Fruit fly (Drosophila melanogaster) whole organism, embryonic: Measurements from ENCODE around the gene ssp7.

Experiments
- CG1024 ChIP-seq: fragments of 200-800 bp; sonication (Bioruptor generic); IDR thresholded peaks from 2 replicates; pipeline ENCODE4 v1.3.6; 2022; ENCODE audit warnings: missing biosample characterization, missing genetic modification characterization
- CG10267 ChIP-seq: fragments of 200-800 bp; sonication (Bioruptor generic); optimal IDR thresholded peaks from 2 replicates; lab custom pipeline; 2018; ENCODE audit warnings: missing biosample characterization, mild to moderate bottlenecking, missing genetic modification characterization, moderate library complexity
- CG12942 ChIP-seq: fragments of 200-800 bp; sonication (Bioruptor generic); optimal IDR thresholded peaks from 3 replicates; lab custom pipeline; 2016; ENCODE audit warnings: missing biosample characterization, missing genetic modification characterization
- CG17359 ChIP-seq: fragments of 200-800 bp; sonication (Bioruptor generic); optimal IDR thresholded peaks from 3 replicates; lab custom pipeline; 2018; ENCODE audit warnings: missing biosample characterization, mild to moderate bottlenecking, missing genetic modification characterization, moderate library complexity
- CG17912 ChIP-seq: fragments of 200-800 bp; sonication (Bioruptor generic); optimal IDR thresholded peaks from 2 replicates; lab custom pipeline; 2018; ENCODE audit warnings: missing biosample characterization, mild to moderate bottlenecking, missing genetic modification characterization
- CG18011 ChIP-seq: fragments of 200-800 bp; sonication (Bioruptor generic); optimal IDR thresholded peaks from 2 replicates; lab custom pipeline; 2017; ENCODE audit warnings: missing biosample characterization, missing genetic modification characterization, mild to moderate bottlenecking, moderate library complexity, missing genotype
- CG18262 ChIP-seq: fragments of 200-800 bp; optimal IDR thresholded peaks from 3 replicates; lab custom pipeline; 2019; ENCODE audit warnings: missing biosample characterization, mild to moderate bottlenecking, missing genetic modification characterization, moderate library complexity
- CG18619 ChIP-seq: fragments of 200-800 bp; sonication (Bioruptor generic); optimal IDR thresholded peaks from 3 replicates; lab custom pipeline; 2017; ENCODE audit warnings: missing biosample characterization, mild to moderate bottlenecking, missing genetic modification characterization
- CG18764 ChIP-seq: fragments of 200-800 bp; sonication (Bioruptor generic); optimal IDR thresholded peaks from 3 replicates; lab custom pipeline; 2016; ENCODE audit warnings: missing biosample characterization, missing genetic modification characterization
- CG2120 ChIP-seq: fragments of 200-800 bp; sonication (Bioruptor generic); optimal IDR thresholded peaks from 3 replicates; lab custom pipeline; 2016; ENCODE audit warnings: missing biosample characterization, missing genetic modification characterization
- CG2202 ChIP-seq: fragments of 200-800 bp; sonication (Bioruptor generic); optimal IDR thresholded peaks from 2 replicates; lab custom pipeline; 2018; ENCODE audit warnings: missing biosample characterization, mild to moderate bottlenecking, missing genetic modification characterization
- CG2712 ChIP-seq: fragments of 200-800 bp; optimal IDR thresholded peaks from 3 replicates; lab custom pipeline; 2019; ENCODE audit warnings: missing biosample characterization, mild to moderate bottlenecking, missing genetic modification characterization, moderate library complexity
- CG2875 ChIP-seq: fragments of 200-800 bp; sonication (Bioruptor generic); optimal IDR thresholded peaks from 2 replicates; lab custom pipeline; 2017; ENCODE audit warnings: missing biosample characterization, mild to moderate bottlenecking, missing genetic modification characterization, missing genetic modification reagents
- CG3726 ChIP-seq: fragments of 200-800 bp; sonication (Bioruptor generic); IDR thresholded peaks from 3 replicates; pipeline ENCODE4, ENCODE4 v1.3.6; 2022; ENCODE audit warnings: missing biosample characterization, missing genetic modification characterization
- CG4424 ChIP-seq: fragments of 200-800 bp; sonication (Bioruptor generic); optimal IDR thresholded peaks from 3 replicates; lab custom pipeline; 2016; ENCODE audit warnings: missing biosample characterization, missing genetic modification characterization
- CG4617 ChIP-seq: fragments of 200-800 bp; sonication (Bioruptor generic); optimal IDR thresholded peaks from 3 replicates; lab custom pipeline; 2016; ENCODE audit warnings: missing biosample characterization, missing genetic modification characterization, borderline replicate concordance
- CG6813 ChIP-seq: fragments of 200-800 bp; sonication (Bioruptor generic); optimal IDR thresholded peaks from 2 replicates; lab custom pipeline; 2017; ENCODE audit warnings: missing biosample characterization, missing genetic modification characterization, mild to moderate bottlenecking, moderate library complexity, missing genetic modification reagents
- CG9437 ChIP-seq: fragments of 200-800 bp; sonication (Bioruptor generic); optimal IDR thresholded peaks from 2 replicates; lab custom pipeline; 2018; ENCODE audit warnings: missing biosample characterization, mild to moderate bottlenecking, missing genetic modification characterization
- CG9609 ChIP-seq: fragments of 200-800 bp; sonication (Bioruptor generic); optimal IDR thresholded peaks from 3 replicates; lab custom pipeline; 2016; ENCODE audit warnings: missing biosample characterization, missing genetic modification characterization
- CG9817 ChIP-seq: fragments of 200-800 bp; sonication (Bioruptor generic); optimal IDR thresholded peaks from 2 replicates; lab custom pipeline; 2018; ENCODE audit warnings: missing biosample characterization, mild to moderate bottlenecking, missing genetic modification characterization, moderate library complexity
- Dip3 ChIP-seq: fragments of 200-800 bp; sonication (Bioruptor generic); optimal IDR thresholded peaks from 3 replicates; lab custom pipeline; 2016; ENCODE audit warnings: missing biosample characterization, missing genetic modification characterization
- Gsc ChIP-seq: fragments of 200-800 bp; sonication (Bioruptor generic); IDR thresholded peaks from 2 replicates; pipeline ENCODE4 v1.3.6; 2022; ENCODE audit warnings: missing biosample characterization, missing genetic modification characterization
- Mrtf ChIP-seq: fragments of 200-800 bp; sonication (Bioruptor generic); IDR thresholded peaks from 3 replicates; pipeline ENCODE4 v1.3.6; 2022; ENCODE audit warnings: missing biosample characterization, missing genetic modification characterization
- Nf-YC ChIP-seq: fragments of 200-800 bp; optimal IDR thresholded peaks from 3 replicates; lab custom pipeline; 2019; ENCODE audit warnings: missing biosample characterization, mild to moderate bottlenecking, missing genetic modification characterization, moderate library complexity
- NfI ChIP-seq: fragments of 200-800 bp; sonication (Bioruptor generic); optimal IDR thresholded peaks from 3 replicates; lab custom pipeline; 2018; ENCODE audit warnings: missing biosample characterization, mild to moderate bottlenecking, missing genetic modification characterization, moderate library complexity
- Optix ChIP-seq: fragments of 200-800 bp; sonication (Bioruptor generic); IDR thresholded peaks from 3 replicates; pipeline ENCODE4 v1.3.6; 2022; ENCODE audit warnings: missing biosample characterization, missing genetic modification characterization
- Sox100B ChIP-seq: fragments of 200-800 bp; sonication (Bioruptor generic); optimal IDR thresholded peaks from 3 replicates; lab custom pipeline; 2018; ENCODE audit warnings: missing biosample characterization, mild to moderate bottlenecking, missing genetic modification characterization
- Ssrp ChIP-seq: fragments of 200-800 bp; sonication (Bioruptor generic); optimal IDR thresholded peaks from 2 replicates; lab custom pipeline; 2018; ENCODE audit warnings: missing biosample characterization, mild to moderate bottlenecking, missing genetic modification characterization, moderate library complexity
- Vsx1 ChIP-seq: fragments of 200-800 bp; sonication (Bioruptor generic); optimal IDR thresholded peaks from 2 replicates; lab custom pipeline; 2017; ENCODE audit warnings: missing biosample characterization, mild to moderate bottlenecking, missing genetic modification characterization, missing genetic modification reagents
- amos ChIP-seq: fragments of 200-800 bp; sonication (Bioruptor generic); IDR thresholded peaks from 2 replicates; pipeline ENCODE4 v1.3.6; 2022; ENCODE audit warnings: missing biosample characterization, missing genetic modification characterization; ENCODE audit not compliant: partially characterized antibody
- corto ChIP-seq: fragments of 200-800 bp; sonication (Bioruptor generic); optimal IDR thresholded peaks from 2 replicates; lab custom pipeline; 2016; ENCODE audit warnings: missing biosample characterization, mild to moderate bottlenecking, missing genetic modification characterization, moderate library complexity
- crol ChIP-seq: fragments of 200-800 bp; sonication (Bioruptor generic); IDR thresholded peaks from 2 replicates; pipeline ENCODE4 v1.3.6; 2022; ENCODE audit warnings: missing biosample characterization, missing genetic modification characterization
- danr ChIP-seq: fragments of 200-800 bp; sonication (Bioruptor generic); IDR thresholded peaks from 2 replicates; pipeline ENCODE4 v1.3.6; 2022; ENCODE audit warnings: missing biosample characterization, missing genetic modification characterization
- emc ChIP-seq: fragments of 200-800 bp; sonication (Bioruptor generic); optimal IDR thresholded peaks from 2 replicates; lab custom pipeline; 2016; ENCODE audit warnings: missing biosample characterization, missing genetic modification characterization
- en ChIP-seq: fragments of 200-800 bp; sonication (Bioruptor generic); optimal IDR thresholded peaks from 2 replicates; lab custom pipeline; 2016; ENCODE audit warnings: missing biosample characterization, missing genetic modification characterization
- fu2 ChIP-seq: fragments of 200-800 bp; sonication (Bioruptor generic); optimal IDR thresholded peaks from 2 replicates; lab custom pipeline; 2016; ENCODE audit warnings: missing biosample characterization, missing genetic modification characterization
- gcm ChIP-seq: fragments of 200-800 bp; sonication (Bioruptor generic); optimal IDR thresholded peaks from 2 replicates; lab custom pipeline; 2019; ENCODE audit warnings: missing biosample characterization, mild to moderate bottlenecking, missing genetic modification characterization, moderate library complexity
- kah ChIP-seq: fragments of 200-800 bp; sonication (Bioruptor generic); optimal IDR thresholded peaks from 2 replicates; lab custom pipeline; 2018; ENCODE audit warnings: missing biosample characterization, mild to moderate bottlenecking, missing genetic modification characterization
- ken ChIP-seq: fragments of 200-800 bp; sonication (Bioruptor generic); IDR thresholded peaks from 3 replicates; pipeline ENCODE4 v1.3.6; 2022; ENCODE audit warnings: missing biosample characterization, missing genetic modification characterization
- kni ChIP-seq: fragments of 200-800 bp; sonication (Bioruptor generic); optimal IDR thresholded peaks from 3 replicates; lab custom pipeline; 2017; ENCODE audit warnings: mild to moderate bottlenecking, missing biosample characterization, missing genetic modification reagents, missing genetic modification characterization
- mam ChIP-seq: fragments of 200-800 bp; sonication (Bioruptor generic); optimal IDR thresholded peaks from 3 replicates; lab custom pipeline; 2016; ENCODE audit warnings: missing biosample characterization, missing genetic modification characterization
- mld ChIP-seq: fragments of 200-800 bp; sonication (Bioruptor generic); IDR thresholded peaks from 3 replicates; pipeline ENCODE4 v1.3.6; 2022; ENCODE audit warnings: missing biosample characterization, missing genetic modification characterization; ENCODE audit not compliant: partially characterized antibody
- p53 ChIP-seq: fragments of 200-800 bp; sonication (Bioruptor generic); optimal IDR thresholded peaks from 2 replicates; lab custom pipeline; 2016; ENCODE audit warnings: missing biosample characterization, missing genetic modification characterization
- sc ChIP-seq, 3 experiments: fragments of >200 bp in 2 of 3; fragments of 200-800 bp in 1 of 3; sonication (Bioruptor generic) in 1 of 3; optimal IDR thresholded peaks; 2 replicates in 2 of 3; 3 replicates in 1 of 3; lab custom pipeline; 2017; ENCODE audit warnings: mild to moderate bottlenecking in 1 of 3, missing biosample characterization in 1 of 3, missing genetic modification characterization in 1 of 3, missing genetic modification reagents in 1 of 3
- slou ChIP-seq: fragments of 200-800 bp; sonication (Bioruptor generic); optimal IDR thresholded peaks from 3 replicates; lab custom pipeline; 2016; ENCODE audit warnings: missing biosample characterization, missing genetic modification characterization
- sna ChIP-seq: fragments of 200-800 bp; sonication (Bioruptor generic); IDR thresholded peaks from 2 replicates; pipeline ENCODE4 v1.3.6; 2022; ENCODE audit warnings: missing biosample characterization, missing genetic modification characterization; ENCODE audit not compliant: partially characterized antibody
- stwl ChIP-seq: fragments of 200-800 bp; sonication (Bioruptor generic); optimal IDR thresholded peaks from 3 replicates; lab custom pipeline; 2018; ENCODE audit warnings: missing biosample characterization, mild to moderate bottlenecking, missing genetic modification characterization, moderate library complexity
- sug ChIP-seq: fragments of 200-800 bp; optimal IDR thresholded peaks from 2 replicates; lab custom pipeline; 2019; ENCODE audit warnings: missing biosample characterization, mild to moderate bottlenecking, missing genetic modification characterization, moderate library complexity
- yki ChIP-seq: fragments of >200 bp; optimal IDR thresholded peaks from 3 replicates; lab custom pipeline; 2018
- zfh2 ChIP-seq: fragments of 200-800 bp; sonication (Bioruptor generic); optimal IDR thresholded peaks from 2 replicates; lab custom pipeline; 2016; ENCODE audit warnings: missing biosample characterization, missing genetic modification characterization

ssp7 gene

DNA sequence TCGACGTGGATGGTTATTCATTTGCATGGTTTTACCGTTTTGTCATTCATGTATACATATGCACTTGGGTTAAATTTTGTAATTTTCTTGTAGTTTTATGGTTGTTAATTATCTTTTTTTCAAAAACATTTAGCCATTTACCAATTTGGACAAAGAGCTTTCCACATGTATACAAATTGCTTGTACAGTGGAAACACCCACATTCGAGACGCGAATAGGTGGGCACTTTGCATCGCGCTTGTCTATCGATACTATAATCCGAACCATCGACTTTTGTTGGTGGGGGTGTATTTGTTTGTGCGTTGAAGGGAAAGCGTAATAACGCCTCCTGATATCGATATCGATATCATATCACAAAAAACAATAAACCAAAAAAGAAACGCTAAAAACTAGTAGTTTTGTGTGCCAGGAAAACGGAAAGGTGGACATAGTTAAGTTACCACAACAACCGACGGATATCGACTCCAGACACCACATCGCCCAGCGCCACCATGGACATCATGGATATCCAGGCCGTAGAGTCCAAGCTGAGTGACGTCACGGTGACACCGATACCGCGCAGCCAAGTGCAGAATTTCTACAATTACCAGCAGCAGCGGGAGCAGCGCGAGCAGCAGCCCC is 2.4 kb downstream of the ssp7 start, which contains the start of gene CDK2AP1 (continued):
- peak; percentile 54 for TF ChIP-seq CG4617 (GFP tag; lab: Kevin White, UChicago)
- TF ChIP-seq danr (GFP tag; lab: Robert Waterston, UW) = no peak
- TF ChIP-seq CG2120 = peak; percentile 32
- TF ChIP-seq CG10267 (tag; lab: Kevin White, UChicago) = no peak
- 0 out of 3 replicates have a peak, but pooled peaks have one; percentile 10 for TF ChIP-seq ken (GFP tag; lab: Robert Waterston, UW)
- TF ChIP-seq CG9817 (tag; lab: Kevin White, UChicago) = peak; percentile 15
- TF ChIP-seq gcm (GFP tag; lab: Kevin White, UChicago) = no peak
- peak; percentile 70 for TF ChIP-seq mld (GFP tag; lab: Robert Waterston, UW)
- TF ChIP-seq Nf-YC (tag; lab: Kevin White, UChicago) = no peak
- TF ChIP-seq Sox100B (GFP tag; lab: Kevin White, UChicago) = no peak
- TF ChIP-seq CG2875 (GFP tag; lab: Kevin White, UChicago) = no peak
- no peak for TF ChIP-seq CG9437
- TF ChIP-seq yki (lab: Kevin White, UChicago) = no peak
- TF ChIP-seq Dip3 (GFP tag; lab: Kevin White, UChicago) = no peak
- peak; percentile 26 for TF ChIP-seq fu2 (GFP tag; lab: Kevin White, UChicago)
- TF ChIP-seq Vsx1 (GFP tag; lab: Kevin White, UChicago) = no peak
- TF ChIP-seq CG17912 (GFP tag; lab: Kevin White, UChicago) = no peak
- no peak for TF ChIP-seq CG3726
- no peak for TF ChIP-seq CG6813 (GFP tag; lab: Kevin White, UChicago)
- peak; percentile 60 for TF ChIP-seq mam (GFP tag; lab: Kevin White, UChicago)
- TF ChIP-seq amos (GFP tag; lab: Robert Waterston, UW) = peak; percentile 80
- peak; percentile 46 for TF ChIP-seq stwl (tag; lab: Kevin White, UChicago)
- peak; percentile 68; the same call in 1 of the 2 replicates for TF ChIP-seq sna (GFP tag; lab: Robert Waterston, UW)
- no peak for TF ChIP-seq p53 (GFP tag; lab: Kevin White, UChicago)
- peak; percentile 40 for TF ChIP-seq zfh2 (GFP tag; lab: Kevin White, UChicago)
- TF ChIP-seq CG2202 (tag; lab: Kevin White, UChicago) = no peak
- TF ChIP-seq CG17359 (tag; lab: Kevin White, UChicago) = no peak
- TF ChIP-seq CG18262 (tag; lab: Kevin White, UChicago) = peak; percentile 9
- no peak for TF ChIP-seq Ssrp (tag; lab: Kevin White, UChicago)
- no peak for TF ChIP-seq Optix (GFP tag; lab: Robert Waterston, UW)
- TF ChIP-seq emc (GFP tag; lab: Kevin White, UChicago) = peak; percentile 21
- TF ChIP-seq CG1024 (GFP tag; lab: Robert Waterston, UW) = peak; percentile 78
- no peak for TF ChIP-seq Mrtf (GFP tag; lab: Robert Waterston, UW)
- no peak for TF ChIP-seq CG4424
- TF ChIP-seq slou (GFP tag; lab: Kevin White, UChicago) = no peak
- no peak for TF ChIP-seq CG18011 (GFP tag; lab: Kevin White, UChicago)
- no peak for TF ChIP-seq kah (GFP tag; lab: Kevin White, UChicago)
- peak; percentile 39 for TF ChIP-seq CG2712 (tag; lab: Kevin White, UChicago)
- TF ChIP-seq sc (optimal IDR thresholded peaks at IDR 0.05; lab: Kevin White, UChicago) = no peak
- TF ChIP-seq sc (GFP tag; optimal IDR thresholded peaks at IDR 0.05; lab: Kevin White, UChicago) = no peak
- TF ChIP-seq kni (GFP tag; lab: Kevin White, UChicago) = no peak
- TF ChIP-seq CG18764 (GFP tag; lab: Kevin White, UChicago) = no peak
- peak; percentile 26; the same call in 1 of the 2 replicates for TF ChIP-seq crol (GFP tag; lab: Robert Waterston, UW)
- no peak for TF ChIP-seq Gsc
- TF ChIP-seq sug (tag; lab: Kevin White, UChicago) = peak; percentile 66
- no peak for TF ChIP-seq corto (GFP tag; lab: Kevin White, UChicago)
- no peak for TF ChIP-seq CG12942
- TF ChIP-seq CG9609 (GFP tag; lab: Kevin White, UChicago) = peak; percentile 1
- TF ChIP-seq en (GFP tag; lab: Kevin White, UChicago) = no peak
- peak; percentile 12 for TF ChIP-seq NfI (GFP tag; lab: Kevin White, UChicago)
- no peak for TF ChIP-seq CG18619 (GFP tag; lab: Kevin White, UChicago)
